Fruit fly (Drosophila melanogaster) whole organism, embryonic: Measurements from ENCODE around the gene CheB93b.
A peak's percentile ranks its signal among the peaks of the same experiment; 100 is the strongest.

Experiments used
- Bgb ChIP-seq: fragments of 200-800 bp; sonication (Bioruptor generic); IDR thresholded peaks from 2 replicates; pipeline ENCODE4 v1.3.6; 2022; ENCODE audit warnings: missing biosample characterization, missing genetic modification characterization; ENCODE audit not compliant: partially characterized antibody
- CG10267 ChIP-seq: fragments of 200-800 bp; sonication (Bioruptor generic); optimal IDR thresholded peaks from 2 replicates; lab custom pipeline; 2018; ENCODE audit warnings: missing biosample characterization, mild to moderate bottlenecking, missing genetic modification characterization, moderate library complexity
- CG11398 ChIP-seq: fragments of 200-800 bp; sonication (Bioruptor generic); optimal IDR thresholded peaks from 2 replicates; lab custom pipeline; 2016; ENCODE audit warnings: missing biosample characterization, missing genetic modification characterization
- CG11695 ChIP-seq: fragments of 200-800 bp; sonication (Bioruptor generic); IDR thresholded peaks from 3 replicates; pipeline ENCODE4 v1.3.6; 2022; ENCODE audit warnings: missing biosample characterization, missing genetic modification characterization
- CG12391 ChIP-seq: fragments of 200-800 bp; sonication (Bioruptor generic); optimal IDR thresholded peaks from 3 replicates; lab custom pipeline; 2018; ENCODE audit warnings: missing biosample characterization, mild to moderate bottlenecking, missing genetic modification characterization, moderate library complexity
- CG12659 ChIP-seq: fragments of 200-800 bp; sonication (Bioruptor generic); optimal IDR thresholded peaks from 3 replicates; lab custom pipeline; 2017; ENCODE audit warnings: mild to moderate bottlenecking, missing biosample characterization, missing genetic modification reagents, missing genetic modification characterization
- CG14710 ChIP-seq: fragments of 200-800 bp; sonication (Bioruptor generic); optimal IDR thresholded peaks from 3 replicates; lab custom pipeline; 2019; ENCODE audit warnings: missing biosample characterization, mild to moderate bottlenecking, missing genetic modification characterization, moderate library complexity
- CG16813 ChIP-seq: fragments of 200-800 bp; sonication (Bioruptor generic); IDR thresholded peaks from 3 replicates; pipeline ENCODE4 v1.3.6; 2022; ENCODE audit warnings: missing biosample characterization, missing genetic modification characterization; ENCODE audit not compliant: partially characterized antibody
- CG17186 ChIP-seq: fragments of 200-800 bp; sonication (Bioruptor generic); optimal IDR thresholded peaks from 3 replicates; lab custom pipeline; 2017; ENCODE audit warnings: missing biosample characterization, missing genetic modification reagents, missing genetic modification characterization
- CG18262 ChIP-seq: fragments of 200-800 bp; optimal IDR thresholded peaks from 3 replicates; lab custom pipeline; 2019; ENCODE audit warnings: missing biosample characterization, mild to moderate bottlenecking, missing genetic modification characterization, moderate library complexity
- CG1832 ChIP-seq: fragments of 200-800 bp; sonication (Bioruptor generic); optimal IDR thresholded peaks from 2 replicates; lab custom pipeline; 2017; ENCODE audit warnings: missing biosample characterization, mild to moderate bottlenecking, missing genetic modification characterization, inconsistent platforms
- CG2712 ChIP-seq: fragments of 200-800 bp; optimal IDR thresholded peaks from 3 replicates; lab custom pipeline; 2019; ENCODE audit warnings: missing biosample characterization, mild to moderate bottlenecking, missing genetic modification characterization, moderate library complexity
- CG34224 ChIP-seq: fragments of 200-800 bp; sonication (Bioruptor generic); IDR thresholded peaks from 3 replicates; pipeline ENCODE4 v1.3.6; 2022; ENCODE audit warnings: missing biosample characterization, missing genetic modification characterization; ENCODE audit not compliant: partially characterized antibody
- CG3995 ChIP-seq: fragments of 200-800 bp; sonication (Bioruptor generic); optimal IDR thresholded peaks from 3 replicates; lab custom pipeline; 2016; ENCODE audit warnings: missing biosample characterization, missing genetic modification characterization
- CG6791 ChIP-seq: fragments of 200-800 bp; sonication (Bioruptor generic); IDR thresholded peaks from 3 replicates; pipeline ENCODE4 v1.3.6; 2022; ENCODE audit warnings: missing biosample characterization, missing genetic modification characterization; ENCODE audit not compliant: partially characterized antibody
- CG8924 ChIP-seq: fragments of 200-800 bp; optimal IDR thresholded peaks from 3 replicates; lab custom pipeline; 2019; ENCODE audit warnings: missing biosample characterization, mild to moderate bottlenecking, missing genetic modification characterization, moderate library complexity
- CG8944 ChIP-seq: fragments of 200-800 bp; sonication (Bioruptor generic); optimal IDR thresholded peaks from 3 replicates; lab custom pipeline; 2016; ENCODE audit warnings: missing biosample characterization, missing genetic modification characterization
- CkIIα-i1 ChIP-seq: fragments of 200-800 bp; sonication (Bioruptor generic); IDR thresholded peaks from 2 replicates; pipeline ENCODE4 v1.3.6; 2022; ENCODE audit warnings: missing biosample characterization, missing genetic modification characterization
- Dll ChIP-seq: fragments of 200-800 bp; sonication (Bioruptor generic); IDR thresholded peaks from 4 replicates; pipeline ENCODE4 v1.3.6; 2022; ENCODE audit warnings: missing biosample characterization, missing genetic modification characterization; ENCODE audit not compliant: partially characterized antibody
- Doc3 ChIP-seq: fragments of 200-800 bp; sonication (Bioruptor generic); IDR thresholded peaks from 3 replicates; pipeline ENCODE4 v1.3.6; 2022; ENCODE audit warnings: missing biosample characterization, missing genetic modification characterization; ENCODE audit not compliant: partially characterized antibody
- Dp ChIP-seq: fragments of 200-800 bp; sonication (Bioruptor generic); optimal IDR thresholded peaks from 2 replicates; lab custom pipeline; 2018; ENCODE audit warnings: missing biosample characterization, mild to moderate bottlenecking, missing genetic modification characterization, moderate library complexity
- E2f2 ChIP-seq: fragments of 200-800 bp; sonication (Bioruptor generic); IDR thresholded peaks from 2 replicates; pipeline ENCODE4 v1.3.6; 2022; ENCODE audit warnings: missing biosample characterization, missing genetic modification characterization
- Elba2 ChIP-seq: fragments of 200-800 bp; sonication (Bioruptor generic); optimal IDR thresholded peaks from 3 replicates; lab custom pipeline; 2016; ENCODE audit warnings: missing biosample characterization, missing genetic modification characterization
- HLH4C ChIP-seq: fragments of 200-800 bp; sonication (Bioruptor generic); IDR thresholded peaks from 3 replicates; pipeline ENCODE4 v1.3.6; 2022; ENCODE audit warnings: missing biosample characterization, missing genetic modification characterization; ENCODE audit not compliant: partially characterized antibody
- HmgD ChIP-seq: fragments of 200-800 bp; sonication (Bioruptor generic); optimal IDR thresholded peaks from 3 replicates; lab custom pipeline; 2016; ENCODE audit warnings: missing biosample characterization, missing genetic modification characterization
- HmgZ ChIP-seq: fragments of 200-800 bp; sonication (Bioruptor generic); optimal IDR thresholded peaks from 2 replicates; lab custom pipeline; 2018; ENCODE audit warnings: missing biosample characterization, mild to moderate bottlenecking, missing genetic modification characterization
- Lhr ChIP-seq: fragments of 200-800 bp; sonication (Bioruptor generic); optimal IDR thresholded peaks from 3 replicates; lab custom pipeline; 2017; ENCODE audit warnings: mild to moderate bottlenecking, missing biosample characterization, missing genetic modification reagents, missing genetic modification characterization
- MBD-R2 ChIP-seq: fragments of 200-800 bp; sonication (Bioruptor generic); IDR thresholded peaks from 2 replicates; pipeline ENCODE4 v1.3.6; 2022; ENCODE audit warnings: missing biosample characterization, missing genetic modification characterization
- MESR4 ChIP-seq: fragments of 200-800 bp; sonication (Bioruptor generic); optimal IDR thresholded peaks from 2 replicates; lab custom pipeline; 2018; ENCODE audit warnings: missing biosample characterization, mild to moderate bottlenecking, missing genetic modification characterization, moderate library complexity
- Pdp1 ChIP-seq, 2 experiments: fragments of 200-800 bp; sonication (Bioruptor generic); optimal IDR thresholded peaks; 3 replicates each; lab custom pipeline; 2016; ENCODE audit warnings: missing biosample characterization in 2 of 2, missing genetic modification characterization in 2 of 2, mild to moderate bottlenecking in 1 of 2, moderate library complexity in 1 of 2
- Scr ChIP-seq: fragments of 200-800 bp; sonication (Bioruptor generic); IDR thresholded peaks from 2 replicates; pipeline ENCODE4 v1.3.6; 2022; ENCODE audit warnings: missing biosample characterization, missing genetic modification characterization; ENCODE audit not compliant: partially characterized antibody
- Sry-δ ChIP-seq: fragments of 200-800 bp; sonication (Bioruptor generic); optimal IDR thresholded peaks from 2 replicates; lab custom pipeline; 2016; ENCODE audit warnings: missing biosample characterization, missing genetic modification characterization
- cas ChIP-seq: fragments of 200-800 bp; sonication (Bioruptor generic); IDR thresholded peaks from 2 replicates; pipeline ENCODE4 v1.3.6; 2022; ENCODE audit warnings: missing biosample characterization, missing genetic modification characterization
- dpn ChIP-seq, 2 experiments: fragments of 200-800 bp; sonication (Bioruptor generic); optimal IDR thresholded peaks; 3 replicates each; lab custom pipeline; 2016; ENCODE audit warnings: missing biosample characterization in 2 of 2, missing genetic modification characterization in 2 of 2
- hb ChIP-seq: fragments of 200-800 bp; sonication (Bioruptor generic); IDR thresholded peaks from 3 replicates; pipeline ENCODE4 v1.3.6; 2022; ENCODE audit warnings: missing biosample characterization, missing genetic modification characterization; ENCODE audit not compliant: partially characterized antibody
- hbn ChIP-seq: fragments of 200-800 bp; sonication (Bioruptor generic); IDR thresholded peaks from 2 replicates; pipeline ENCODE4 v1.3.6; 2022; ENCODE audit warnings: missing biosample characterization, missing genetic modification characterization; ENCODE audit not compliant: partially characterized antibody
- inv ChIP-seq: fragments of 200-800 bp; sonication (Bioruptor generic); IDR thresholded peaks from 2 replicates; pipeline ENCODE4 v1.3.6; 2022; ENCODE audit warnings: missing biosample characterization, missing genetic modification characterization; ENCODE audit not compliant: partially characterized antibody
- nerfin-2 ChIP-seq: fragments of 200-800 bp; sonication (Bioruptor generic); IDR thresholded peaks from 2 replicates; pipeline ENCODE4 v1.3.6; 2022; ENCODE audit warnings: missing biosample characterization, missing genetic modification characterization; ENCODE audit not compliant: partially characterized antibody
- phol ChIP-seq: fragments of 200-800 bp; sonication (Bioruptor generic); optimal IDR thresholded peaks from 3 replicates; lab custom pipeline; 2018; ENCODE audit warnings: missing biosample characterization, mild to moderate bottlenecking, missing genetic modification characterization, moderate library complexity
- pzg ChIP-seq: fragments of 200-800 bp; sonication (Bioruptor generic); optimal IDR thresholded peaks from 3 replicates; lab custom pipeline; 2018; ENCODE audit warnings: missing biosample characterization, mild to moderate bottlenecking, missing genetic modification characterization, moderate library complexity
- row ChIP-seq: fragments of 200-800 bp; sonication (Bioruptor generic); IDR thresholded peaks from 3 replicates; pipeline ENCODE4 v1.3.6; 2022; ENCODE audit warnings: missing biosample characterization, missing genetic modification characterization
- sens-2 ChIP-seq: fragments of 200-800 bp; sonication (Bioruptor generic); IDR thresholded peaks from 2 replicates; pipeline ENCODE4 v1.3.6; 2022; ENCODE audit warnings: missing biosample characterization, missing genetic modification characterization
- tna ChIP-seq: fragments of 200-800 bp; sonication (Bioruptor generic); IDR thresholded peaks from 2 replicates; pipeline ENCODE4 v1.3.6; 2022; ENCODE audit warnings: missing biosample characterization, missing genetic modification characterization; ENCODE audit not compliant: partially characterized antibody
- trem ChIP-seq: fragments of 200-800 bp; optimal IDR thresholded peaks from 3 replicates; lab custom pipeline; 2019; ENCODE audit warnings: missing biosample characterization, mild to moderate bottlenecking, missing genetic modification characterization, moderate library complexity

Gene CheB93b

DNA sequence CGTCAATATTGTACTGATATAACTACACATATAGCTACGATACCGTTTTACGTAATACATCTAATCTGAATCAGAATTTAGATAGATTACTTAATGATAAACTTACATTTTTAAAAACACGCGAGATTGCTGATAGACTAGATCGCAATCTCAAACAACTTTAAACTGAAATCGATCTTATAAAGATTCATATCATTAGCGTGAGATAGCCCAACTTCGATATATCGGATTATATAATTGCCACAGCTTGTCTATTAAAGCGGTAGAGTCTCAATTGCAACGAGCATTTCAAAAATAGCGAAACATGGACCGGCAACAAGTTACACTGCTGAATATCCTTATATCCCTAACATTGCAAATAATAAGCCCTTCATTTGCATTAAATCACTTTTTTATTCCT, at the start of gene CheB93b:
Gene CheB93b (plus strand): TSS at position 301 of the 400 bp plus-strand sequence.
- TF ChIP-seq Pdp1 (GFP tag; optimal IDR thresholded peaks at IDR 0.05; lab: Kevin White, UChicago) (peak in 1 of 2 experiments; percentile 65), HmgD (GFP tag; lab: Kevin White, UChicago) (no peak)
- TF ChIP-seq, all 482 proteins: peak for 1

DNA sequence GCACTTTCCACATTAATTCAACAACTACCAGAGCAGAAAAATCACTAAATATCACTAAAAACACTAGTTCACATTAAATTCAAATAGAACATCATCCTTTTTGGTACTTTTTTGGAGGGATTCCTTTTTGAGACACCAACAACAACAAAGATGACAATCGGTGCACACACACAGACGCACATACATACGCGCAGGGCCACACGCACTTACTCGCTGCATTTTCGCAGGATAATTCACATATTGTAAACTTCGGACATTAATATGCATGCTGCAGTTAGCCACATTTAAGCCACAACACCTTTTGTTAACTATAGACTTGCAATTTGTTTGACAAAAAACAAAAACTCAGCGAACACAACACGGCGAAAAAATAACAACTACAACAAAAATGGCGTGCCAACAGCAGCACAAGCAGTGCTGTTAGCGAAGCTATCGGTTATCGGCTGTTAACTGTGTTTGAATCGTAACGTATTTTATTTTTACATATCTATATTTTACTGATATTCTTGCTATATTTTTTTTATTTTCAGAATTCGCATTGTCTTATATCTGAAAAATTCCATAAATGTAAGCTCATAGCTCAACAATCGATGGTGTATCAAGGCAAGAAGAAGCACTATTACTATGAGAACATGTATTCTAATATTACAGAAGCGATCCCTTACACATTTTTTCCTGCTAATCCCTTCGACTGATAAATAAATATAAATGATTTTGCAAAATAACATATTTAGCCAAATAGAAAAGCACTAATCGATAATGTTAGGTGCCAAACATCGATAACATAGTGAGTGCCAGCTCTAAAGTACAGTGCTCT, 49.3 kb upstream of the CheB93b start:
- peak; percentile 61; the same call in 2 of the 3 replicates for TF ChIP-seq CG34224
- peak; percentile 33 for TF ChIP-seq CG10267
- no peak for TF ChIP-seq Lhr (GFP tag; lab: Kevin White, UChicago)
- TF ChIP-seq CkIIα-i1 (GFP tag; lab: Robert Waterston, UW) = no peak
- peak; percentile 53 for TF ChIP-seq CG3995 (GFP tag; lab: Kevin White, UChicago)
- TF ChIP-seq Elba2 (GFP tag; lab: Kevin White, UChicago) = peak; percentile 17
- 0 out of 2 replicates have a peak, but pooled peaks have one; percentile 14 for TF ChIP-seq E2f2 (GFP tag; lab: Robert Waterston, UW)
- no peak for TF ChIP-seq CG1832 (GFP tag; lab: Kevin White, UChicago)
- TF ChIP-seq phol (tag; lab: Kevin White, UChicago) = peak; percentile 94
- TF ChIP-seq trem (tag; lab: Kevin White, UChicago) = peak; percentile 59
- peak; percentile 98 for TF ChIP-seq CG17186 (GFP tag; lab: Kevin White, UChicago)
- peak; percentile 40 for TF ChIP-seq CG12391 (tag; lab: Kevin White, UChicago)
- TF ChIP-seq CG18262 (tag; lab: Kevin White, UChicago) = peak; percentile 16
- no peak for TF ChIP-seq dpn (GFP tag; optimal IDR thresholded peaks at IDR 0.05; lab: Kevin White, UChicago)
- no peak for TF ChIP-seq sens-2 (GFP tag; lab: Robert Waterston, UW)
- peak; percentile 72 for TF ChIP-seq CG16813
- TF ChIP-seq tna = peak; percentile 63; the same call in 1 of the 2 replicates
- peak; percentile 61 for TF ChIP-seq CG6791 (GFP tag; lab: Robert Waterston, UW)
- TF ChIP-seq inv = peak; percentile 57
- TF ChIP-seq CG11398 = no peak
- peak; percentile 80 for TF ChIP-seq Dll
- TF ChIP-seq MESR4 (GFP tag; lab: Kevin White, UChicago) = peak; percentile 97
- TF ChIP-seq MBD-R2 (GFP tag; lab: Robert Waterston, UW) = peak; percentile 25; the same call in 1 of the 2 replicates
- peak; percentile 21 for TF ChIP-seq CG12659 (GFP tag; lab: Kevin White, UChicago)
- TF ChIP-seq hbn (GFP tag; lab: Robert Waterston, UW) = peak; percentile 61
- TF ChIP-seq Scr (GFP tag; lab: Robert Waterston, UW) = peak; percentile 79
- TF ChIP-seq CG8944 = no peak
- TF ChIP-seq Bgb (GFP tag; lab: Robert Waterston, UW) = peak; percentile 66
- peak; percentile 21 for TF ChIP-seq CG8924 (tag; lab: Kevin White, UChicago)
- TF ChIP-seq nerfin-2 (GFP tag; lab: Robert Waterston, UW) = 0 out of 2 replicates have a peak, but pooled peaks have one; percentile 9
- peak; percentile 32 for TF ChIP-seq pzg (GFP tag; lab: Kevin White, UChicago)
- TF ChIP-seq cas (GFP tag; lab: Robert Waterston, UW) = no peak
- TF ChIP-seq Dp = peak; percentile 10
- TF ChIP-seq CG11695 (GFP tag; lab: Robert Waterston, UW) = 0 out of 3 replicates have a peak, but pooled peaks have one; percentile 13
- TF ChIP-seq Doc3 (GFP tag; lab: Robert Waterston, UW) = peak; percentile 45; the same call in 2 of the 3 replicates
- peak; percentile 33 for TF ChIP-seq CG14710 (tag; lab: Kevin White, UChicago)
- TF ChIP-seq row (GFP tag; lab: Robert Waterston, UW) = peak; percentile 66
- peak; percentile 79 for TF ChIP-seq Sry-δ (GFP tag; lab: Kevin White, UChicago)
- peak; percentile 69; the same call in 2 of the 3 replicates for TF ChIP-seq HLH4C (GFP tag; lab: Robert Waterston, UW)
- TF ChIP-seq CG2712 (tag; lab: Kevin White, UChicago) = peak; percentile 4
- TF ChIP-seq HmgZ (tag; lab: Kevin White, UChicago) = peak; percentile 32
- TF ChIP-seq hb (GFP tag; lab: Robert Waterston, UW) = peak; percentile 60; the same call in 1 of the 3 replicates
